Fruit fly (Drosophila melanogaster): ENCODE measurements around the gene GlcAT-S.
A peak's percentile ranks its signal among the peaks of the same experiment; 100 is the strongest.

Gene GlcAT-S

dm6 chr2L:9576269-9576933 is 39.9 kb upstream of the GlcAT-S start, which contains the start of gene Mtpalpha (continued):
- TF ChIP-seq sim (GFP tag; IDR thresholded peaks at IDR 0.05): peak; percentile 12; the same call in 1 of the 2 replicates
- no peak for TF ChIP-seq CG4730 (GFP tag; IDR thresholded peaks at IDR 0.05)
- TF ChIP-seq Sry-δ (GFP tag; optimal IDR thresholded peaks at IDR 0.05): peak; percentile 43
- TF ChIP-seq CG33557 (GFP tag; optimal IDR thresholded peaks at IDR 0.05): no peak
- TF ChIP-seq Hsf (GFP tag; optimal IDR thresholded peaks at IDR 0.05): peak; percentile 42
- TF ChIP-seq cad (GFP tag; optimal IDR thresholded peaks at IDR 0.05): no peak
- TF ChIP-seq Camta (GFP tag; optimal IDR thresholded peaks at IDR 0.05): no peak
- TF ChIP-seq Hey (tag; optimal IDR thresholded peaks at IDR 0.05): no peak
- peak; percentile 88 for TF ChIP-seq kah (GFP tag; optimal IDR thresholded peaks at IDR 0.05)
- TF ChIP-seq Antp (GFP tag; optimal IDR thresholded peaks at IDR 0.05): peak; percentile 55
- TF ChIP-seq CG2712 (tag; optimal IDR thresholded peaks at IDR 0.05): no peak
- peak; percentile 49 for TF ChIP-seq Meics (GFP tag; optimal IDR thresholded peaks at IDR 0.05)
- TF ChIP-seq ind (GFP tag; optimal IDR thresholded peaks at IDR 0.05): peak; percentile 15
- TF ChIP-seq CG18599 (GFP tag; optimal IDR thresholded peaks at IDR 0.05): no peak
- no peak for TF ChIP-seq prd (optimal IDR thresholded peaks at IDR 0.05)
- TF ChIP-seq prd (GFP tag; IDR thresholded peaks at IDR 0.05): peak; percentile 16; the same call in 1 of the 3 replicates
- no peak for TF ChIP-seq Asciz (GFP tag; optimal IDR thresholded peaks at IDR 0.05)
- TF ChIP-seq CG7745 (tag; optimal IDR thresholded peaks at IDR 0.05): no peak
- no peak for TF ChIP-seq CG7556 (GFP tag; optimal IDR thresholded peaks at IDR 0.05)
- TF ChIP-seq Med (GFP tag): peak; percentile 89
- TF ChIP-seq Myb (GFP tag; optimal IDR thresholded peaks at IDR 0.05): peak; percentile 56
- TF ChIP-seq CG4707 (GFP tag; optimal IDR thresholded peaks at IDR 0.05): peak; percentile 12
- peak; percentile 84 for TF ChIP-seq stwl (tag; optimal IDR thresholded peaks at IDR 0.05)
- peak; percentile 53; the same call in 2 of the 3 replicates for TF ChIP-seq dysf (GFP tag; IDR thresholded peaks at IDR 0.05)
- peak; percentile 16 for TF ChIP-seq nerfin-1 (tag; optimal IDR thresholded peaks at IDR 0.05)
- peak in 1 of 2 experiments; percentile 4 for TF ChIP-seq Eip74EF (GFP tag; optimal IDR thresholded peaks at IDR 0.05)
- TF ChIP-seq tin (GFP tag; optimal IDR thresholded peaks at IDR 0.05): peak; percentile 47
- TF ChIP-seq CG14441 (GFP tag; IDR thresholded peaks at IDR 0.05): 0 out of 2 replicates have a peak, but pooled peaks have one; percentile 7
- no peak for TF ChIP-seq CG10321 (GFP tag; IDR thresholded peaks at IDR 0.05)
- peak; percentile 2 for TF ChIP-seq gcm2 (GFP tag; optimal IDR thresholded peaks at IDR 0.05)
- peak; percentile 44 for TF ChIP-seq mam (GFP tag; optimal IDR thresholded peaks at IDR 0.05)
- peak; percentile 49 for TF ChIP-seq CG7839 (tag; optimal IDR thresholded peaks at IDR 0.05)
- TF ChIP-seq CG11560 (tag; IDR thresholded peaks at IDR 0.05): no peak
- 0 out of 2 replicates have a peak, but pooled peaks have one; percentile 15 for TF ChIP-seq CG42726 (GFP tag; IDR thresholded peaks at IDR 0.05; ENCODE audit: partially characterized antibody)
- peak; percentile 32 for TF ChIP-seq dmrt11E (tag; optimal IDR thresholded peaks at IDR 0.05)
- no peak; the same call in 1 of the 2 replicates for TF ChIP-seq tna (GFP tag; IDR thresholded peaks at IDR 0.05; ENCODE audit: partially characterized antibody)
- peak; percentile 1 for TF ChIP-seq dmrt99B (tag; optimal IDR thresholded peaks at IDR 0.05)
- TF ChIP-seq CG15011 (GFP tag; optimal IDR thresholded peaks at IDR 0.05): no peak
- TF ChIP-seq Taf1 (GFP tag; IDR thresholded peaks at IDR 0.05): no peak
- no peak for TF ChIP-seq ash1 (GFP tag; optimal IDR thresholded peaks at IDR 0.05)
- peak; percentile 67 for TF ChIP-seq CG10267 (tag; optimal IDR thresholded peaks at IDR 0.05)
- TF ChIP-seq CG10274 (GFP tag; optimal IDR thresholded peaks at IDR 0.05): no peak
- peak; percentile 50; the same call in 1 of the 3 replicates for TF ChIP-seq CG11456 (GFP tag; IDR thresholded peaks at IDR 0.05)
- TF ChIP-seq CG15696 (tag; optimal IDR thresholded peaks at IDR 0.05): peak; percentile 52
- TF ChIP-seq CG31441 (GFP tag; IDR thresholded peaks at IDR 0.05): no peak
- peak; percentile 32 to 77 for TF ChIP-seq Pdp1 (GFP tag; optimal IDR thresholded peaks at IDR 0.05)
- no peak for TF ChIP-seq pho (GFP tag; optimal IDR thresholded peaks at IDR 0.05)
- peak; percentile 100 for TF ChIP-seq nom (GFP tag; optimal IDR thresholded peaks at IDR 0.05)
- TF ChIP-seq dm (GFP tag; optimal IDR thresholded peaks at IDR 0.05): no peak

All from whole organism, embryonic.